Worm (Caenorhabditis elegans) whole organism, early embryonic: ENCODE measurements around the gene cest-34.

ENCODE experiments used
- B0310.2 ChIP-seq: sonication (generic microtip); optimal IDR thresholded peaks from 2 replicates; lab custom pipeline; 2016; ENCODE audit warnings: mild to moderate bottlenecking, missing genetic modification characterization, missing compliant biosample characterization
- F13C5.2 ChIP-seq: sonication (generic microtip); optimal IDR thresholded peaks from 2 replicates; lab custom pipeline; 2017; ENCODE audit warnings: mild to moderate bottlenecking, missing genetic modification characterization, inconsistent platforms, missing compliant biosample characterization
- aly-1 ChIP-seq: sonication (generic microtip); optimal IDR thresholded peaks from 2 replicates; lab custom pipeline; 2016; ENCODE audit warnings: missing genetic modification characterization, missing compliant biosample characterization
- ama-1 ChIP-seq: fragments of 150-350 bp; optimal IDR thresholded peaks from 2 replicates; lab custom pipeline; 2014
- ceh-13 ChIP-seq: fragments of 200-800 bp; sonication (Bioruptor generic); optimal IDR thresholded peaks from 2 replicates; lab custom pipeline; 2018; ENCODE audit warnings: mild to moderate bottlenecking, missing genetic modification characterization, missing compliant biosample characterization
- ceh-36 ChIP-seq: sonication (generic microtip); optimal IDR thresholded peaks from 2 replicates; lab custom pipeline; 2016; ENCODE audit warnings: missing genetic modification characterization, inconsistent platforms, missing compliant biosample characterization
- ets-7 ChIP-seq: sonication (generic microtip); optimal IDR thresholded peaks from 2 replicates; lab custom pipeline; 2016; ENCODE audit warnings: missing genotype, missing genetic modification characterization, missing compliant biosample characterization
- flt-1 ChIP-seq: fragments of 200-800 bp; sonication (Bioruptor generic); IDR thresholded peaks from 2 replicates; pipeline ENCODE4 v1.3.6; 2022; ENCODE audit warnings: missing genetic modification characterization, missing compliant biosample characterization
- hmbx-1 ChIP-seq: sonication (generic microtip); optimal IDR thresholded peaks from 2 replicates; lab custom pipeline; 2016; ENCODE audit warnings: mild to moderate bottlenecking, missing genetic modification characterization, missing compliant biosample characterization
- hmg-4 ChIP-seq: fragments of 200-800 bp; sonication (Bioruptor generic); optimal IDR thresholded peaks from 2 replicates; lab custom pipeline; 2018; ENCODE audit warnings: mild to moderate bottlenecking, missing genetic modification characterization, missing compliant biosample characterization
- hnd-1 ChIP-seq: sonication (generic microtip); optimal IDR thresholded peaks from 2 replicates; lab custom pipeline; 2016; ENCODE audit warnings: missing genetic modification characterization, missing compliant biosample characterization
- pes-1 ChIP-seq: fragments of 200-800 bp; sonication (Bioruptor generic); IDR thresholded peaks from 2 replicates; pipeline ENCODE4 v1.3.6; 2022; ENCODE audit warnings: missing genetic modification reagents, missing genetic modification characterization, missing compliant biosample characterization
- scrt-1 ChIP-seq: fragments of 200-800 bp; sonication (Bioruptor generic); IDR thresholded peaks from 2 replicates; pipeline ENCODE4 v1.3.6; 2022; ENCODE audit warnings: missing genetic modification characterization, missing compliant biosample characterization
- sea-1 ChIP-seq: fragments of 200-800 bp; sonication (Bioruptor generic); conservative IDR thresholded peaks from 2 replicates; pipeline ENCODE4 v1.3.6; 2022; ENCODE audit warnings: missing genetic modification characterization, missing compliant biosample characterization
- tbx-11 ChIP-seq: fragments of 200-800 bp; sonication (Bioruptor generic); IDR thresholded peaks from 2 replicates; pipeline ENCODE4 v1.3.6; 2022; ENCODE audit warnings: missing genetic modification characterization, missing compliant biosample characterization
- tbx-37 ChIP-seq: fragments of 200-800 bp; sonication (Bioruptor generic); conservative IDR thresholded peaks from 2 replicates; pipeline ENCODE4 v1.3.6; 2022; ENCODE audit warnings: missing genetic modification reagents, missing genetic modification characterization, missing compliant biosample characterization
- tra-4 ChIP-seq: sonication (generic microtip); optimal IDR thresholded peaks from 2 replicates; lab custom pipeline; 2017; ENCODE audit warnings: missing genetic modification characterization, missing compliant biosample characterization

Gene cest-34

ce11 chrV:6676158-6676849 is at the start of gene cest-34:
Gene cest-34 (plus strand): TSS chrV:6676799.
- TF ChIP-seq ama-1 (lab: Kevin White, UChicago) (no peak), sea-1 (GFP tag; lab: Robert Waterston, UW) (no peak), tbx-37 (no peak), F13C5.2 (no peak), tra-4 (no peak), ets-7 (no peak), tbx-11 (GFP tag; lab: Robert Waterston, UW) (no peak), hmg-4 (no peak), B0310.2 (no peak), ceh-36 (tag; lab: Kevin White, UChicago) (no peak), aly-1 (tag; lab: Kevin White, UChicago) (no peak), hnd-1 (no peak), hmbx-1 (tag; lab: Kevin White, UChicago) (no peak), ceh-13 (GFP tag; lab: Kevin White, UChicago) (no peak)

- TF ChIP-seq tbx-11 (GFP tag; lab: Robert Waterston, UW) (no peak), B0310.2 (no peak), F13C5.2 (no peak), ets-7 (no peak), pes-1 (GFP tag; lab: Robert Waterston, UW) (no peak), ceh-13 (GFP tag; lab: Kevin White, UChicago) (no peak), ama-1 (lab: Kevin White, UChicago) (no peak), tbx-37 (no peak), hnd-1 (no peak), hmg-4 (no peak), ceh-36 (tag; lab: Kevin White, UChicago) (no peak), hmbx-1 (tag; lab: Kevin White, UChicago) (no peak), flt-1 (no peak)
Measured at ce11 chrV:6630769-6631168, 45.8 kb upstream of the cest-34 start.

ce11 chrV:6631866-6632265 is 44.7 kb upstream of the cest-34 start:
- TF ChIP-seq hnd-1 (no peak), ets-7 (no peak), hmbx-1 (tag; lab: Kevin White, UChicago) (no peak), tbx-11 (GFP tag; lab: Robert Waterston, UW) (no peak), ama-1 (lab: Kevin White, UChicago) (no peak), F13C5.2 (no peak), ceh-36 (tag; lab: Kevin White, UChicago) (no peak), ceh-13 (GFP tag; lab: Kevin White, UChicago) (no peak), tra-4 (no peak), flt-1 (no peak), aly-1 (tag; lab: Kevin White, UChicago) (no peak)

ce11 chrV:6632925-6633324 is 43.7 kb upstream of the cest-34 start, which contains the start of gene scd-2:
Gene scd-2 (plus strand): TSS chrV:6633225.
- TF ChIP-seq scrt-1 (GFP tag; lab: Robert Waterston, UW) (no peak), hmbx-1 (tag; lab: Kevin White, UChicago) (no peak), ets-7 (no peak), hmg-4 (no peak), pes-1 (GFP tag; lab: Robert Waterston, UW) (no peak)

ce11 chrV:6645810-6646209 is 30.8 kb upstream of the cest-34 start:
- no peak for TF ChIP-seq tbx-11 (GFP tag; lab: Robert Waterston, UW)
- TF ChIP-seq hmbx-1 (tag; lab: Kevin White, UChicago), result no peak
- no peak for TF ChIP-seq sea-1 (GFP tag; lab: Robert Waterston, UW)
- no peak for TF ChIP-seq tbx-37
- no peak for TF ChIP-seq ets-7
- TF ChIP-seq aly-1 (tag; lab: Kevin White, UChicago), result no peak
- no peak for TF ChIP-seq tra-4
- TF ChIP-seq scrt-1 (GFP tag; lab: Robert Waterston, UW), result no peak
- no peak for TF ChIP-seq ama-1 (lab: Kevin White, UChicago)
- no peak for TF ChIP-seq hmg-4
- no peak for TF ChIP-seq ceh-36 (tag; lab: Kevin White, UChicago)
- TF ChIP-seq flt-1, result no peak
- TF ChIP-seq ceh-13 (GFP tag; lab: Kevin White, UChicago), result no peak

ce11 chrV:6649317-6649716 is 27.3 kb upstream of the cest-34 start, which contains the start of gene T10H9.1:
Gene T10H9.1 (plus strand): TSS chrV:6649617.
- no peak for TF ChIP-seq hnd-1
- no peak for TF ChIP-seq ets-7
- TF ChIP-seq ceh-36 (tag; lab: Kevin White, UChicago), result no peak
- no peak for TF ChIP-seq F13C5.2
- no peak for TF ChIP-seq ceh-13 (GFP tag; lab: Kevin White, UChicago)
- TF ChIP-seq tra-4, result no peak
- no peak for TF ChIP-seq hmbx-1 (tag; lab: Kevin White, UChicago)
- TF ChIP-seq tbx-11 (GFP tag; lab: Robert Waterston, UW), result no peak
- no peak for TF ChIP-seq ama-1 (lab: Kevin White, UChicago)
- no peak for TF ChIP-seq aly-1 (tag; lab: Kevin White, UChicago)
- no peak for TF ChIP-seq B0310.2
- no peak for TF ChIP-seq scrt-1 (GFP tag; lab: Robert Waterston, UW)
- TF ChIP-seq pes-1 (GFP tag; lab: Robert Waterston, UW), result no peak
- no peak for TF ChIP-seq flt-1
- no peak for TF ChIP-seq tbx-37
- no peak for TF ChIP-seq sea-1 (GFP tag; lab: Robert Waterston, UW)
- no peak for TF ChIP-seq hmg-4

DNA sequence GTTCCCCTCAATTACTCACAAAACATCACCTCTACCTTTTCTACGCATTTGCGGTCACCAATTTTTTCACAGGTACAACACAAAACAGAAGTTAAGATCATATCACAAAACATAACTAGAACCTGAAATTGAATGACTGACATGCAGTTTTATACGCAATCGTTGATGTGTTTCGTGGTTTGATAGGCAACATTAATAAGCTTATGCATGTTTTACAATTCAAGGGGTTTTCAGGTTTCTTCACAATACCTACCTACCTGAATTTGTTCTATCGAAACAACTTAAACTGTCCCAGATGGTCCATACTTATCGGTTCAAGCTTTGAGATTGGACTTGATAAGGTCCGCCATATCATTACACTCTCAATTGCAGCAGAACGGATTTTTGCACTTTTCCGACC is 26.1 kb upstream of the cest-34 start:
- TF ChIP-seq tbx-11 (GFP tag; lab: Robert Waterston, UW) (no peak), flt-1 (no peak), ceh-36 (tag; lab: Kevin White, UChicago) (no peak), hmbx-1 (tag; lab: Kevin White, UChicago) (no peak), tra-4 (no peak), hnd-1 (no peak), tbx-37 (no peak), aly-1 (tag; lab: Kevin White, UChicago) (no peak), ets-7 (no peak), B0310.2 (no peak), scrt-1 (GFP tag; lab: Robert Waterston, UW) (no peak), ama-1 (lab: Kevin White, UChicago) (no peak), hmg-4 (no peak)
